Fruit fly (Drosophila melanogaster) whole organism, embryonic: ENCODE data around the gene CG15418.

Source experiments
- Adf1 ChIP-seq: fragments of 200-800 bp; sonication (Bioruptor generic); IDR thresholded peaks from 2 replicates; pipeline ENCODE4 v1.3.6; 2022; ENCODE audit warnings: missing biosample characterization, missing genetic modification characterization
- Bgb ChIP-seq: fragments of 200-800 bp; sonication (Bioruptor generic); IDR thresholded peaks from 2 replicates; pipeline ENCODE4 v1.3.6; 2022; ENCODE audit warnings: missing biosample characterization, missing genetic modification characterization; ENCODE audit not compliant: partially characterized antibody
- CG10959 ChIP-seq: fragments of 200-800 bp; sonication (Bioruptor generic); IDR thresholded peaks from 2 replicates; pipeline ENCODE4 v1.3.6; 2022; ENCODE audit warnings: missing biosample characterization, missing genetic modification characterization
- CG13424 ChIP-seq: fragments of 200-800 bp; sonication (Bioruptor generic); optimal IDR thresholded peaks from 2 replicates; lab custom pipeline; 2019; ENCODE audit warnings: missing biosample characterization, mild to moderate bottlenecking, missing genetic modification characterization, moderate library complexity
- CG13624 ChIP-seq: fragments of 200-800 bp; sonication (Bioruptor generic); optimal IDR thresholded peaks from 2 replicates; lab custom pipeline; 2016; ENCODE audit warnings: missing biosample characterization, missing genetic modification characterization
- CG14441 ChIP-seq: fragments of 200-800 bp; sonication (Bioruptor generic); IDR thresholded peaks from 2 replicates; pipeline ENCODE4 v1.3.6; 2022; ENCODE audit warnings: missing biosample characterization, missing genetic modification characterization
- CG16779 ChIP-seq: fragments of 200-800 bp; sonication (Bioruptor generic); IDR thresholded peaks from 2 replicates; pipeline ENCODE4 v1.3.6; 2022; ENCODE audit warnings: missing biosample characterization, missing genetic modification characterization
- CG17385 ChIP-seq: fragments of 200-800 bp; sonication (Bioruptor generic); optimal IDR thresholded peaks from 3 replicates; lab custom pipeline; 2018; ENCODE audit warnings: missing biosample characterization, mild to moderate bottlenecking, missing genetic modification characterization
- CG17829 ChIP-seq: fragments of 200-800 bp; optimal IDR thresholded peaks from 2 replicates; lab custom pipeline; 2019; ENCODE audit warnings: missing biosample characterization, mild to moderate bottlenecking, missing genetic modification characterization, moderate library complexity
- CG18599 ChIP-seq: fragments of 200-800 bp; sonication (Bioruptor generic); optimal IDR thresholded peaks from 3 replicates; lab custom pipeline; 2017; ENCODE audit warnings: missing biosample characterization, missing genetic modification characterization, mild to moderate bottlenecking, moderate library complexity, missing genetic modification reagents
- CG2202 ChIP-seq: fragments of 200-800 bp; sonication (Bioruptor generic); optimal IDR thresholded peaks from 2 replicates; lab custom pipeline; 2018; ENCODE audit warnings: missing biosample characterization, mild to moderate bottlenecking, missing genetic modification characterization
- CG2875 ChIP-seq: fragments of 200-800 bp; sonication (Bioruptor generic); optimal IDR thresholded peaks from 2 replicates; lab custom pipeline; 2017; ENCODE audit warnings: missing biosample characterization, mild to moderate bottlenecking, missing genetic modification characterization, missing genetic modification reagents
- CG2889 ChIP-seq: fragments of 200-800 bp; sonication (Bioruptor generic); IDR thresholded peaks from 3 replicates; pipeline ENCODE4 v1.3.6; 2022; ENCODE audit warnings: missing biosample characterization, missing genetic modification characterization
- CG30403 ChIP-seq: fragments of 200-800 bp; sonication (Bioruptor generic); optimal IDR thresholded peaks from 3 replicates; lab custom pipeline; 2016; ENCODE audit warnings: missing biosample characterization, missing genetic modification characterization
- CG3726 ChIP-seq: fragments of 200-800 bp; sonication (Bioruptor generic); IDR thresholded peaks from 3 replicates; pipeline ENCODE4, ENCODE4 v1.3.6; 2022; ENCODE audit warnings: missing biosample characterization, missing genetic modification characterization
- CG6272 ChIP-seq: fragments of 200-800 bp; sonication (Bioruptor generic); IDR thresholded peaks from 2 replicates; pipeline ENCODE4 v1.3.6; 2022; ENCODE audit warnings: missing biosample characterization, missing genetic modification characterization
- CG7556 ChIP-seq: fragments of 200-800 bp; sonication (Bioruptor generic); optimal IDR thresholded peaks from 2 replicates; lab custom pipeline; 2017; ENCODE audit warnings: missing biosample characterization, mild to moderate bottlenecking, missing genetic modification characterization
- CG7839 ChIP-seq: fragments of 200-800 bp; sonication (Bioruptor generic); optimal IDR thresholded peaks from 3 replicates; lab custom pipeline; 2018; ENCODE audit warnings: missing biosample characterization, mild to moderate bottlenecking, missing genetic modification characterization, moderate library complexity
- CG8388 ChIP-seq: fragments of 200-800 bp; sonication (Bioruptor generic); optimal IDR thresholded peaks from 2 replicates; lab custom pipeline; 2019; ENCODE audit warnings: missing biosample characterization, mild to moderate bottlenecking, missing genetic modification characterization, moderate library complexity
- CG9437 ChIP-seq: fragments of 200-800 bp; sonication (Bioruptor generic); optimal IDR thresholded peaks from 2 replicates; lab custom pipeline; 2018; ENCODE audit warnings: missing biosample characterization, mild to moderate bottlenecking, missing genetic modification characterization
- CG9876 ChIP-seq: fragments of 200-800 bp; sonication (Bioruptor generic); optimal IDR thresholded peaks from 2 replicates; lab custom pipeline; 2016; ENCODE audit warnings: missing biosample characterization, missing genetic modification characterization
- Chrac-16 ChIP-seq: fragments of 200-800 bp; sonication (Bioruptor generic); optimal IDR thresholded peaks from 3 replicates; lab custom pipeline; 2016; ENCODE audit warnings: missing biosample characterization, missing genetic modification characterization
- Dad ChIP-seq: fragments of 200-800 bp; sonication (Bioruptor generic); optimal IDR thresholded peaks from 3 replicates; lab custom pipeline; 2016; ENCODE audit warnings: missing biosample characterization, missing genetic modification characterization
- Elba2 ChIP-seq: fragments of 200-800 bp; sonication (Bioruptor generic); optimal IDR thresholded peaks from 3 replicates; lab custom pipeline; 2016; ENCODE audit warnings: missing biosample characterization, missing genetic modification characterization
- Ets97D ChIP-seq: fragments of 200-800 bp; sonication (Bioruptor generic); optimal IDR thresholded peaks from 3 replicates; lab custom pipeline; 2016; ENCODE audit warnings: missing biosample characterization, missing genetic modification characterization
- Hand ChIP-seq: fragments of 200-800 bp; sonication (Bioruptor generic); optimal IDR thresholded peaks from 2 replicates; lab custom pipeline; 2017; ENCODE audit warnings: mild to moderate bottlenecking, missing biosample characterization, missing genetic modification reagents, missing genetic modification characterization
- HmgD ChIP-seq: fragments of 200-800 bp; sonication (Bioruptor generic); optimal IDR thresholded peaks from 3 replicates; lab custom pipeline; 2016; ENCODE audit warnings: missing biosample characterization, missing genetic modification characterization
- MBD-R2 ChIP-seq: fragments of 200-800 bp; sonication (Bioruptor generic); IDR thresholded peaks from 2 replicates; pipeline ENCODE4 v1.3.6; 2022; ENCODE audit warnings: missing biosample characterization, missing genetic modification characterization
- Med ChIP-seq: fragments of 200-800 bp; sonication (Bioruptor generic); peaks from one replicate; lab custom pipeline; 2016; ENCODE audit warnings: missing biosample characterization, missing genetic modification characterization, mild to moderate bottlenecking, inconsistent platforms, moderate library complexity
- Nf-YA ChIP-seq: fragments of 200-800 bp; sonication (Bioruptor generic); IDR thresholded peaks from 2 replicates; pipeline ENCODE4 v1.3.6; 2022; ENCODE audit warnings: missing biosample characterization, missing genetic modification characterization
- Opbp ChIP-seq: fragments of 200-800 bp; sonication (Bioruptor generic); IDR thresholded peaks from 3 replicates; pipeline ENCODE4 v1.3.6; 2022; ENCODE audit warnings: missing biosample characterization, missing genetic modification characterization; ENCODE audit not compliant: partially characterized antibody
- Optix ChIP-seq: fragments of 200-800 bp; sonication (Bioruptor generic); IDR thresholded peaks from 3 replicates; pipeline ENCODE4 v1.3.6; 2022; ENCODE audit warnings: missing biosample characterization, missing genetic modification characterization
- Sin3A ChIP-seq: fragments of >200 bp; optimal IDR thresholded peaks from 2 replicates; lab custom pipeline; 2018
- Stat92E ChIP-seq, 3 experiments: fragments of >200 bp in 2 of 3; fragments of 200-800 bp in 1 of 3; sonication (Bioruptor generic) in 1 of 3; optimal IDR thresholded peaks; 2 replicates each; lab custom pipeline; 2017 to 2019; ENCODE audit warnings: missing biosample characterization in 3 of 3, missing genetic modification characterization in 3 of 3, mild to moderate bottlenecking in 1 of 3, moderate library complexity in 1 of 3
- ac ChIP-seq: fragments of 200-800 bp; sonication (Bioruptor generic); optimal IDR thresholded peaks from 3 replicates; lab custom pipeline; 2017; ENCODE audit warnings: missing biosample characterization, mild to moderate bottlenecking, missing genetic modification characterization
- bigmax ChIP-seq: fragments of 200-800 bp; sonication (Bioruptor generic); optimal IDR thresholded peaks from 2 replicates; lab custom pipeline; 2018; ENCODE audit warnings: missing biosample characterization, mild to moderate bottlenecking, missing genetic modification characterization
- chm ChIP-seq: fragments of 200-800 bp; sonication (Bioruptor generic); IDR thresholded peaks from 2 replicates; pipeline ENCODE4 v1.3.6; 2022; ENCODE audit warnings: missing biosample characterization, missing genetic modification characterization
- emc ChIP-seq: fragments of 200-800 bp; sonication (Bioruptor generic); optimal IDR thresholded peaks from 2 replicates; lab custom pipeline; 2016; ENCODE audit warnings: missing biosample characterization, missing genetic modification characterization
- fd3F ChIP-seq: fragments of 200-800 bp; sonication (Bioruptor generic); optimal IDR thresholded peaks from 2 replicates; lab custom pipeline; 2018; ENCODE audit warnings: missing biosample characterization, mild to moderate bottlenecking, missing genetic modification characterization, moderate library complexity
- fu2 ChIP-seq: fragments of 200-800 bp; sonication (Bioruptor generic); optimal IDR thresholded peaks from 2 replicates; lab custom pipeline; 2016; ENCODE audit warnings: missing biosample characterization, missing genetic modification characterization
- knrl ChIP-seq: fragments of 200-800 bp; sonication (Bioruptor generic); IDR thresholded peaks from 3 replicates; pipeline ENCODE4 v1.3.6; 2022; ENCODE audit warnings: missing biosample characterization, missing genetic modification characterization; ENCODE audit not compliant: partially characterized antibody
- odd ChIP-seq: fragments of 200-800 bp; sonication (Bioruptor generic); optimal IDR thresholded peaks from 2 replicates; lab custom pipeline; 2017; ENCODE audit warnings: missing biosample characterization, mild to moderate bottlenecking, missing genetic modification characterization
- peb ChIP-seq: fragments of 200-800 bp; sonication (Bioruptor generic); IDR thresholded peaks from 2 replicates; pipeline ENCODE4 v1.3.6; 2022; ENCODE audit warnings: missing biosample characterization, missing genetic modification characterization
- sd ChIP-seq: fragments of 200-800 bp; sonication (Bioruptor generic); optimal IDR thresholded peaks from 3 replicates; lab custom pipeline; 2018; ENCODE audit warnings: missing biosample characterization, mild to moderate bottlenecking, missing genetic modification characterization, moderate library complexity
- sob ChIP-seq: fragments of 200-800 bp; sonication (Bioruptor generic); IDR thresholded peaks from 2 replicates; pipeline ENCODE4 v1.3.6; 2022; ENCODE audit warnings: missing biosample characterization, missing genetic modification characterization
- sug ChIP-seq: fragments of 200-800 bp; optimal IDR thresholded peaks from 2 replicates; lab custom pipeline; 2019; ENCODE audit warnings: missing biosample characterization, mild to moderate bottlenecking, missing genetic modification characterization, moderate library complexity
- tio ChIP-seq: fragments of 200-800 bp; sonication (Bioruptor generic); optimal IDR thresholded peaks from 2 replicates; lab custom pipeline; 2017; ENCODE audit warnings: missing biosample characterization, missing genetic modification characterization, inconsistent platforms
- tna ChIP-seq: fragments of 200-800 bp; sonication (Bioruptor generic); IDR thresholded peaks from 2 replicates; pipeline ENCODE4 v1.3.6; 2022; ENCODE audit warnings: missing biosample characterization, missing genetic modification characterization; ENCODE audit not compliant: partially characterized antibody
- wdn ChIP-seq: fragments of 200-800 bp; sonication (Bioruptor generic); IDR thresholded peaks from 2 replicates; pipeline ENCODE4 v1.3.6; 2022; ENCODE audit warnings: missing biosample characterization, missing genetic modification characterization
- zf30C ChIP-seq: fragments of 200-800 bp; sonication (Bioruptor generic); optimal IDR thresholded peaks from 3 replicates; lab custom pipeline; 2018; ENCODE audit warnings: missing biosample characterization, mild to moderate bottlenecking, missing genetic modification characterization

The CG15418 gene

DNA sequence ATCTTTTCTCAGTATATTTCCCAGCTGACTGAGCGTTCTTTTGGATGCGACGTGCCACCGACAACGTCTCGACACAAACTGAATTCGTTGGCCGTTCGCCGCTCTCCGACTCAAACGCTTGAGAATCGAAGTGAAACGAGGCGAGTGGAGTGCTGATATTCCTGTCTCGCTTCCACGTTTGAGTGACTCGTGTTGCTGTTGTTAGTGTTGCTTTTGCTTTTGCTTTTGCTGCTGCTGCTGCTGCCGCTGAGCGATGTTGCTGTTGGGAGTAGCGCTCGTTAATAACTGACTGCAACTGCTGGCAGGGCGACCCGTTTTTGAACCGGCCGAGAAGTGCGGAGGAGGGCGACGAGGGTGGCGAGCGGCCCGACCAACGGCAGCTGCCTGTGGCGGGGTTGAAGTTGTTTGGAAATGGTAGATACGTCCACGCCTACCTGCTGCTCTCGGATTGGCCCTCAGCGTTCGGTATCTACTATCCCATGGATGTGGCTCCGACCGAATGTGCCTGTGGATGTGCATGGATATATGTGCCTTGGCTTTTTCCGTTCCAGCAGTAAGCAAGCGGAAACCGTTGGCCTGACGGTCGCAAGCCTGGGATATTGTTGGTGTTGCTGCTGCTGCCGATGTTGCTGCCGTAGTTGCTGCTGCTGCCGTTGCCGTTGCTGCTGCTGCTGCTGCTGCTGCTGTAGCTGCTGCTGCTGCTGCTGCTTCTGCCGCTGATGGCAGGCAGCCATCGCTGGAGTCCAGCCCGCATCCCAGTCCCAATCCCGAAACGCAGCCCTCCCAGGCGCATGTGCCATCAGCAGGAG lies 14.8 kb downstream of the CG15418 start, which contains the start of gene odd:
odd (minus strand) TSS at position 295 of the 809 bp plus-strand sequence.
- TF ChIP-seq Ets97D: no peak
- no peak for TF ChIP-seq CG8388 (GFP tag; lab: Kevin White, UChicago)
- TF ChIP-seq Bgb (GFP tag; lab: Robert Waterston, UW): peak; percentile 74
- TF ChIP-seq CG9437 (GFP tag; lab: Kevin White, UChicago): no peak
- TF ChIP-seq Hand (GFP tag; lab: Kevin White, UChicago): no peak
- no peak for TF ChIP-seq Chrac-16 (GFP tag; lab: Kevin White, UChicago)
- TF ChIP-seq CG2889 (GFP tag; lab: Robert Waterston, UW): no peak
- TF ChIP-seq CG14441: no peak
- no peak for TF ChIP-seq emc (GFP tag; lab: Kevin White, UChicago)
- TF ChIP-seq knrl (GFP tag; lab: Robert Waterston, UW): no peak
- no peak for TF ChIP-seq CG13624 (GFP tag; lab: Kevin White, UChicago)
- TF ChIP-seq tna (GFP tag; lab: Robert Waterston, UW): peak; percentile 67
- TF ChIP-seq CG17385 (GFP tag; lab: Kevin White, UChicago): no peak
- TF ChIP-seq CG6272 (GFP tag; lab: Robert Waterston, UW): no peak
- no peak for TF ChIP-seq CG13424 (tag; lab: Kevin White, UChicago)
- no peak for TF ChIP-seq CG7839 (tag; lab: Kevin White, UChicago)
- TF ChIP-seq Sin3A: no peak
- peak; percentile 20 for TF ChIP-seq HmgD (GFP tag; lab: Kevin White, UChicago)
- TF ChIP-seq tio (GFP tag; lab: Kevin White, UChicago): no peak
- TF ChIP-seq sug (tag; lab: Kevin White, UChicago): no peak
- 0 out of 2 replicates have a peak, but pooled peaks have one; percentile 11 for TF ChIP-seq peb (GFP tag; lab: Robert Waterston, UW)
- TF ChIP-seq odd (GFP tag; lab: Kevin White, UChicago): peak; percentile 98
- peak; percentile 1 for TF ChIP-seq sd (tag; lab: Kevin White, UChicago)
- no peak for TF ChIP-seq CG9876 (GFP tag; lab: Kevin White, UChicago)
- TF ChIP-seq Elba2 (GFP tag; lab: Kevin White, UChicago): no peak
- TF ChIP-seq chm (GFP tag; lab: Robert Waterston, UW): peak; percentile 33; the same call in 1 of the 2 replicates
- peak; percentile 77 for TF ChIP-seq Med
- no peak for TF ChIP-seq CG7556
- TF ChIP-seq wdn (GFP tag; lab: Robert Waterston, UW): no peak
- TF ChIP-seq CG30403 (GFP tag; lab: Kevin White, UChicago): no peak
- no peak for TF ChIP-seq MBD-R2 (GFP tag; lab: Robert Waterston, UW)
- peak; percentile 57 for TF ChIP-seq sob (GFP tag; lab: Robert Waterston, UW)
- TF ChIP-seq CG18599: no peak
- TF ChIP-seq Adf1 (GFP tag; lab: Robert Waterston, UW): peak; percentile 80
- TF ChIP-seq CG3726: no peak
- no peak for TF ChIP-seq bigmax (GFP tag; lab: Kevin White, UChicago)
- no peak for TF ChIP-seq zf30C
- no peak for TF ChIP-seq CG10959
- TF ChIP-seq Optix (GFP tag; lab: Robert Waterston, UW): no peak
- TF ChIP-seq Stat92E (GFP tag; optimal IDR thresholded peaks at IDR 0.05; lab: Kevin White, UChicago): no peak
- no peak for TF ChIP-seq fu2
- no peak for TF ChIP-seq Dad
- TF ChIP-seq CG17829 (tag; lab: Kevin White, UChicago): peak; percentile 100
- no peak for TF ChIP-seq CG16779
- TF ChIP-seq ac (GFP tag; lab: Kevin White, UChicago): no peak
- peak; percentile 90; the same call in 1 of the 2 replicates for TF ChIP-seq Nf-YA (GFP tag; lab: Robert Waterston, UW)
- no peak for TF ChIP-seq CG2875
- no peak for TF ChIP-seq fd3F (GFP tag; lab: Kevin White, UChicago)
- no peak for TF ChIP-seq CG2202 (tag; lab: Kevin White, UChicago)
- TF ChIP-seq Opbp: peak; percentile 29; the same call in 1 of the 3 replicates
